Fruit fly (Drosophila melanogaster) whole organism, embryonic: Measurements from ENCODE around the gene Atg8b.

Experiments used
- ATbp ChIP-seq: fragments of 200-800 bp; sonication (Bioruptor generic); optimal IDR thresholded peaks from 2 replicates; lab custom pipeline; 2017; ENCODE audit warnings: missing biosample characterization, mild to moderate bottlenecking, missing genetic modification characterization, missing genetic modification reagents
- CG10543 ChIP-seq: fragments of 200-800 bp; sonication (Bioruptor generic); optimal IDR thresholded peaks from 3 replicates; lab custom pipeline; 2017; ENCODE audit warnings: missing biosample characterization, mild to moderate bottlenecking, missing genetic modification characterization, moderate library complexity
- CG11398 ChIP-seq: fragments of 200-800 bp; sonication (Bioruptor generic); optimal IDR thresholded peaks from 2 replicates; lab custom pipeline; 2016; ENCODE audit warnings: missing biosample characterization, missing genetic modification characterization
- CG11696 ChIP-seq: fragments of 200-800 bp; sonication (Bioruptor generic); IDR thresholded peaks from 2 replicates; pipeline ENCODE4 v1.3.6; 2022; ENCODE audit warnings: missing biosample characterization, missing genetic modification characterization
- CG12299 ChIP-seq: fragments of 200-800 bp; sonication (Bioruptor generic); optimal IDR thresholded peaks from 2 replicates; lab custom pipeline; 2018; ENCODE audit warnings: missing biosample characterization, mild to moderate bottlenecking, missing genetic modification characterization
- CG13296 ChIP-seq: fragments of 200-800 bp; sonication (Bioruptor generic); optimal IDR thresholded peaks from 3 replicates; lab custom pipeline; 2018; ENCODE audit warnings: missing biosample characterization, mild to moderate bottlenecking, missing genetic modification characterization
- CG13424 ChIP-seq: fragments of 200-800 bp; sonication (Bioruptor generic); optimal IDR thresholded peaks from 2 replicates; lab custom pipeline; 2019; ENCODE audit warnings: missing biosample characterization, mild to moderate bottlenecking, missing genetic modification characterization, moderate library complexity
- CG14441 ChIP-seq: fragments of 200-800 bp; sonication (Bioruptor generic); IDR thresholded peaks from 2 replicates; pipeline ENCODE4 v1.3.6; 2022; ENCODE audit warnings: missing biosample characterization, missing genetic modification characterization
- CG14860 ChIP-seq: fragments of 200-800 bp; sonication (Bioruptor generic); IDR thresholded peaks from 3 replicates; pipeline ENCODE4 v1.3.6; 2022; ENCODE audit warnings: missing biosample characterization, missing genetic modification characterization; ENCODE audit not compliant: partially characterized antibody
- CG17612 ChIP-seq: fragments of 200-800 bp; sonication (Bioruptor generic); IDR thresholded peaks from 2 replicates; pipeline ENCODE4 v1.3.6; 2022; ENCODE audit warnings: missing biosample characterization, missing genetic modification characterization
- CG17802 ChIP-seq: fragments of 200-800 bp; sonication (Bioruptor generic); optimal IDR thresholded peaks from 2 replicates; lab custom pipeline; 2018; ENCODE audit warnings: missing biosample characterization, mild to moderate bottlenecking, missing genetic modification characterization, moderate library complexity
- CG2889 ChIP-seq: fragments of 200-800 bp; sonication (Bioruptor generic); IDR thresholded peaks from 3 replicates; pipeline ENCODE4 v1.3.6; 2022; ENCODE audit warnings: missing biosample characterization, missing genetic modification characterization
- CG30020 ChIP-seq: fragments of 200-800 bp; optimal IDR thresholded peaks from 2 replicates; lab custom pipeline; 2019; ENCODE audit warnings: missing biosample characterization, mild to moderate bottlenecking, missing genetic modification characterization, moderate library complexity
- CG30431 ChIP-seq: fragments of 200-800 bp; sonication (Bioruptor generic); optimal IDR thresholded peaks from 2 replicates; lab custom pipeline; 2017; ENCODE audit warnings: missing biosample characterization, missing genetic modification characterization
- CG33557 ChIP-seq: fragments of 200-800 bp; sonication (Bioruptor generic); optimal IDR thresholded peaks from 2 replicates; lab custom pipeline; 2019; ENCODE audit warnings: missing biosample characterization, mild to moderate bottlenecking, missing genetic modification characterization, moderate library complexity
- CG34422 ChIP-seq: fragments of 200-800 bp; sonication (Bioruptor generic); IDR thresholded peaks from 3 replicates; pipeline ENCODE4 v1.3.6; 2022; ENCODE audit warnings: missing biosample characterization, missing genetic modification characterization
- CG3838 ChIP-seq: fragments of 200-800 bp; sonication (Bioruptor generic); optimal IDR thresholded peaks from 3 replicates; lab custom pipeline; 2016; ENCODE audit warnings: missing biosample characterization, missing genetic modification characterization
- CG6175 ChIP-seq: fragments of 200-800 bp; sonication (Bioruptor generic); IDR thresholded peaks from 3 replicates; pipeline ENCODE4 v1.3.6; 2022; ENCODE audit warnings: missing biosample characterization, missing genetic modification characterization
- CG8290 ChIP-seq, 3 experiments: fragments of 200-800 bp; sonication (Bioruptor generic); optimal IDR thresholded peaks; 2 replicates each; lab custom pipeline; 2016 to 2019; ENCODE audit warnings: missing biosample characterization in 3 of 3, missing genetic modification characterization in 3 of 3, mild to moderate bottlenecking in 2 of 3, moderate library complexity in 1 of 3
- CG9437 ChIP-seq: fragments of 200-800 bp; sonication (Bioruptor generic); optimal IDR thresholded peaks from 2 replicates; lab custom pipeline; 2018; ENCODE audit warnings: missing biosample characterization, mild to moderate bottlenecking, missing genetic modification characterization
- CkIIα-i1 ChIP-seq: fragments of 200-800 bp; sonication (Bioruptor generic); IDR thresholded peaks from 2 replicates; pipeline ENCODE4 v1.3.6; 2022; ENCODE audit warnings: missing biosample characterization, missing genetic modification characterization
- Dad ChIP-seq: fragments of 200-800 bp; sonication (Bioruptor generic); optimal IDR thresholded peaks from 3 replicates; lab custom pipeline; 2016; ENCODE audit warnings: missing biosample characterization, missing genetic modification characterization
- Dip2 ChIP-seq: fragments of 200-800 bp; sonication (Bioruptor generic); IDR thresholded peaks from 2 replicates; pipeline ENCODE4 v1.3.6; 2022; ENCODE audit warnings: missing biosample characterization, missing genetic modification characterization
- Opbp ChIP-seq: fragments of 200-800 bp; sonication (Bioruptor generic); IDR thresholded peaks from 3 replicates; pipeline ENCODE4 v1.3.6; 2022; ENCODE audit warnings: missing biosample characterization, missing genetic modification characterization; ENCODE audit not compliant: partially characterized antibody
- Rx ChIP-seq: fragments of 200-800 bp; sonication (Bioruptor generic); IDR thresholded peaks from 2 replicates; pipeline ENCODE4 v1.3.6; 2022; ENCODE audit warnings: missing biosample characterization, missing genetic modification characterization
- Scr ChIP-seq: fragments of 200-800 bp; sonication (Bioruptor generic); IDR thresholded peaks from 2 replicates; pipeline ENCODE4 v1.3.6; 2022; ENCODE audit warnings: missing biosample characterization, missing genetic modification characterization; ENCODE audit not compliant: partially characterized antibody
- TFAM ChIP-seq: fragments of 200-800 bp; sonication (Bioruptor generic); optimal IDR thresholded peaks from 2 replicates; lab custom pipeline; 2017; ENCODE audit warnings: missing biosample characterization, missing genetic modification characterization, inconsistent platforms
- Usf ChIP-seq: fragments of 200-800 bp; sonication (Bioruptor generic); optimal IDR thresholded peaks from 2 replicates; lab custom pipeline; 2017; ENCODE audit warnings: missing genotype, missing biosample characterization, missing genetic modification characterization
- bab2 ChIP-seq: fragments of 200-800 bp; sonication (Bioruptor generic); optimal IDR thresholded peaks from 2 replicates; lab custom pipeline; 2016; ENCODE audit warnings: missing biosample characterization, missing genetic modification characterization
- bowl ChIP-seq: fragments of 200-800 bp; sonication (Bioruptor generic); IDR thresholded peaks from 2 replicates; pipeline ENCODE4 v1.3.6; 2022; ENCODE audit warnings: missing biosample characterization, missing genetic modification characterization
- cad ChIP-seq: fragments of >200 bp; optimal IDR thresholded peaks from 2 replicates; lab custom pipeline; 2017; ENCODE audit warnings: missing biosample characterization, missing genetic modification characterization
- cas ChIP-seq: fragments of 200-800 bp; sonication (Bioruptor generic); IDR thresholded peaks from 2 replicates; pipeline ENCODE4 v1.3.6; 2022; ENCODE audit warnings: missing biosample characterization, missing genetic modification characterization
- caup ChIP-seq: fragments of 200-800 bp; sonication (Bioruptor generic); optimal IDR thresholded peaks from 3 replicates; lab custom pipeline; 2017; ENCODE audit warnings: missing biosample characterization, mild to moderate bottlenecking, missing genetic modification characterization, moderate library complexity; ENCODE audit not compliant: severe bottlenecking
- chif ChIP-seq, 2 experiments: fragments of 200-800 bp; sonication (Bioruptor generic); optimal IDR thresholded peaks; 3 replicates each; lab custom pipeline; 2016; ENCODE audit warnings: missing biosample characterization in 2 of 2, missing genetic modification characterization in 2 of 2
- chm ChIP-seq: fragments of 200-800 bp; sonication (Bioruptor generic); IDR thresholded peaks from 2 replicates; pipeline ENCODE4 v1.3.6; 2022; ENCODE audit warnings: missing biosample characterization, missing genetic modification characterization
- dmrt11E ChIP-seq: fragments of 200-800 bp; sonication (Bioruptor generic); optimal IDR thresholded peaks from 3 replicates; lab custom pipeline; 2018; ENCODE audit warnings: missing biosample characterization, mild to moderate bottlenecking, missing genetic modification characterization, moderate library complexity
- dysf ChIP-seq: fragments of 200-800 bp; sonication (Bioruptor generic); IDR thresholded peaks from 3 replicates; pipeline ENCODE4 v1.3.6; 2022; ENCODE audit warnings: missing biosample characterization, missing genetic modification characterization
- eve ChIP-seq, 2 experiments: fragments of >200 bp; optimal IDR thresholded peaks; 2 replicates each; lab custom pipeline; 2017; ENCODE audit warnings: missing biosample characterization in 2 of 2, missing genetic modification characterization in 2 of 2
- fd102C ChIP-seq: fragments of 200-800 bp; sonication (Bioruptor generic); optimal IDR thresholded peaks from 2 replicates; lab custom pipeline; 2018; ENCODE audit warnings: missing biosample characterization, mild to moderate bottlenecking, missing genetic modification characterization, moderate library complexity
- fd3F ChIP-seq: fragments of 200-800 bp; sonication (Bioruptor generic); optimal IDR thresholded peaks from 2 replicates; lab custom pipeline; 2018; ENCODE audit warnings: missing biosample characterization, mild to moderate bottlenecking, missing genetic modification characterization, moderate library complexity
- fd96Cb ChIP-seq: fragments of 200-800 bp; sonication (Bioruptor generic); optimal IDR thresholded peaks from 2 replicates; lab custom pipeline; 2018; ENCODE audit warnings: missing biosample characterization, mild to moderate bottlenecking, missing genetic modification characterization, moderate library complexity
- kni ChIP-seq: fragments of 200-800 bp; sonication (Bioruptor generic); optimal IDR thresholded peaks from 3 replicates; lab custom pipeline; 2017; ENCODE audit warnings: mild to moderate bottlenecking, missing biosample characterization, missing genetic modification reagents, missing genetic modification characterization
- mam ChIP-seq: fragments of 200-800 bp; sonication (Bioruptor generic); optimal IDR thresholded peaks from 3 replicates; lab custom pipeline; 2016; ENCODE audit warnings: missing biosample characterization, missing genetic modification characterization
- nom ChIP-seq: fragments of 200-800 bp; sonication (Bioruptor generic); optimal IDR thresholded peaks from 2 replicates; lab custom pipeline; 2017; ENCODE audit warnings: missing biosample characterization, missing genetic modification characterization, mild to moderate bottlenecking, moderate library complexity, missing genetic modification reagents
- pita ChIP-seq: fragments of 200-800 bp; sonication (Bioruptor generic); optimal IDR thresholded peaks from 2 replicates; lab custom pipeline; 2017; ENCODE audit warnings: missing biosample characterization, mild to moderate bottlenecking, missing genetic modification characterization
- psq ChIP-seq: fragments of 200-800 bp; sonication (Bioruptor generic); optimal IDR thresholded peaks from 2 replicates; lab custom pipeline; 2017; ENCODE audit warnings: missing biosample characterization, missing genetic modification characterization
- tx ChIP-seq: fragments of 200-800 bp; sonication (Bioruptor generic); optimal IDR thresholded peaks from 2 replicates; lab custom pipeline; 2016; ENCODE audit warnings: missing biosample characterization, missing genetic modification characterization
- unpg ChIP-seq: fragments of 200-800 bp; sonication (Bioruptor generic); optimal IDR thresholded peaks from 3 replicates; lab custom pipeline; 2018; ENCODE audit warnings: missing biosample characterization, mild to moderate bottlenecking, missing genetic modification characterization, moderate library complexity
- wdn ChIP-seq: fragments of 200-800 bp; sonication (Bioruptor generic); IDR thresholded peaks from 2 replicates; pipeline ENCODE4 v1.3.6; 2022; ENCODE audit warnings: missing biosample characterization, missing genetic modification characterization

Gene Atg8b

dm6 chr3R:17700488-17701130 lies 24.3 kb downstream of the Atg8b start (continued):
- TF ChIP-seq CG11696 (GFP tag; lab: Robert Waterston, UW) (peak; percentile 93), fd96Cb (tag; lab: Kevin White, UChicago) (peak; percentile 98), cas (GFP tag; lab: Robert Waterston, UW) (peak; percentile 95), CG30431 (GFP tag; lab: Kevin White, UChicago) (peak; percentile 93), dysf (GFP tag; lab: Robert Waterston, UW) (peak; percentile 99), fd102C (GFP tag; lab: Kevin White, UChicago) (no peak), Rx (GFP tag; lab: Robert Waterston, UW) (peak; percentile 92), bab2 (GFP tag; lab: Kevin White, UChicago) (peak; percentile 80), CkIIα-i1 (peak; percentile 69; the same call in 1 of the 2 replicates), eve (GFP tag; optimal IDR thresholded peaks at IDR 0.05; lab: Kevin White, UChicago) (no peak), CG6175 (GFP tag; lab: Robert Waterston, UW) (peak; percentile 99), CG10543 (peak; percentile 100), kni (GFP tag; lab: Kevin White, UChicago) (peak; percentile 69), CG14441 (GFP tag; lab: Robert Waterston, UW) (peak; percentile 98), CG30020 (tag; lab: Kevin White, UChicago) (peak; percentile 89), CG17802 (tag; lab: Kevin White, UChicago) (peak; percentile 81), psq (GFP tag; lab: Kevin White, UChicago) (peak; percentile 93), Usf (GFP tag; lab: Kevin White, UChicago) (peak; percentile 95), Dad (GFP tag; lab: Kevin White, UChicago) (peak; percentile 53), wdn (GFP tag; lab: Robert Waterston, UW) (peak; percentile 95), chif (GFP tag; optimal IDR thresholded peaks at IDR 0.05; lab: Kevin White, UChicago) (peak; percentile 43 to 78), CG14860 (GFP tag; lab: Robert Waterston, UW) (no peak), Opbp (GFP tag; lab: Robert Waterston, UW) (0 out of 3 replicates have a peak, but pooled peaks have one; percentile 26), nom (peak; percentile 97), mam (GFP tag; lab: Kevin White, UChicago) (peak; percentile 85), CG9437 (GFP tag; lab: Kevin White, UChicago) (peak; percentile 95), tx (GFP tag; lab: Kevin White, UChicago) (peak; percentile 80), TFAM (peak; percentile 57), bowl (GFP tag; lab: Robert Waterston, UW) (peak; percentile 97), caup (GFP tag; lab: Kevin White, UChicago) (peak; percentile 98), CG2889 (GFP tag; lab: Robert Waterston, UW) (peak; percentile 97), Dip2 (GFP tag; lab: Robert Waterston, UW) (peak; percentile 73), CG3838 (GFP tag; lab: Kevin White, UChicago) (peak; percentile 87), CG8290 (GFP tag; optimal IDR thresholded peaks at IDR 0.05; lab: Kevin White, UChicago) (peak; percentile 92), CG8290 (tag; optimal IDR thresholded peaks at IDR 0.05; lab: Kevin White, UChicago) (peak; percentile 44 to 52), unpg (GFP tag; lab: Kevin White, UChicago) (peak; percentile 99), Scr (GFP tag; lab: Robert Waterston, UW) (no peak), CG13296 (GFP tag; lab: Kevin White, UChicago) (peak; percentile 99), CG11398 (GFP tag; lab: Kevin White, UChicago) (peak; percentile 46), pita (GFP tag; lab: Kevin White, UChicago) (no peak), dmrt11E (tag; lab: Kevin White, UChicago) (peak; percentile 94), fd3F (GFP tag; lab: Kevin White, UChicago) (peak; percentile 99), CG12299 (peak; percentile 99), ATbp (GFP tag; lab: Kevin White, UChicago) (peak; percentile 98), chm (GFP tag; lab: Robert Waterston, UW) (peak; percentile 6), CG13424 (tag; lab: Kevin White, UChicago) (peak; percentile 99), cad (no peak), CG17612 (GFP tag; lab: Robert Waterston, UW) (peak; percentile 94), CG34422 (GFP tag; lab: Robert Waterston, UW) (peak; percentile 98), CG33557 (peak; percentile 94)
